Fruit fly (Drosophila melanogaster): ENCODE measurements around the gene Gale.
A peak's percentile ranks its signal among the peaks of the same experiment; 100 is the strongest.

Gale gene

DNA sequence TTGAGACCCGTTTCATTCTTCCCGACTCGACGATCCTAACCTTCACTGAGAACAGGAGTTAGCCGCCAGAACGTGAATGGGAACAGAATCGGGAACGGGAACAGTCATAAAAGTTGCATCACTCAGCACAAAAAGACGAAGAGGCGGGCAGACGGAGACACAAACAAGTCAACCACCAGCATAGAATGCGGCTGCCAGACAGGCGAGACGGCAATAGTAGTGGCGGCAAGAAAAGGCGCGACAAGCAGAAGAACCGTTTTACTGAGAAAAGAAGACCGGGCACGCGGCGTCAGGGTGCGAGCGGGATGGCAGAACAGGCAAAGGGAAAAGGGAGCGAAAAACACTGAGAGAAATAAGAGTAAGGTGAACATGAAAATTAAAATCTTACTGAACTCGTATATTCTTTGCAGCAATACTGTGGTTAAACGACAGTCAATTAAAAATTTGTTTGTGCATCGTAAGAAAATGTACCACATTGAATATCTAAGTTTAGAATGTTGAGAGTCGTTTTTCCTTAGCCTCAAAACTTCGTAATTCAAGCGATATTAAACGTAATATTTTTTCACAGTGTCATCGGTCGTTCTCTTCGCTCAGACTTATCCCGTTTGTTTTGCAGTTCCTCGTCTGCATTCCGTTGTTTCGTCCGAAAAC lies 7.9 kb upstream of the Gale start:
- TF ChIP-seq EcR (GFP tag; optimal IDR thresholded peaks at IDR 0.05), result peak; percentile 96
- TF ChIP-seq CG32121 (GFP tag; IDR thresholded peaks at IDR 0.05), result peak; percentile 80
- peak; percentile 91 for TF ChIP-seq CG17806 (tag; optimal IDR thresholded peaks at IDR 0.05)
- TF ChIP-seq CG34367 (tag; optimal IDR thresholded peaks at IDR 0.05), result peak; percentile 90
- TF ChIP-seq fd96Ca (GFP tag; IDR thresholded peaks at IDR 0.05), result peak; percentile 79
- peak; percentile 80 for TF ChIP-seq gl (tag; optimal IDR thresholded peaks at IDR 0.05)
- peak; percentile 91 for TF ChIP-seq CG15710 (tag; optimal IDR thresholded peaks at IDR 0.05)
- peak; percentile 90 for TF ChIP-seq Snoo (tag; optimal IDR thresholded peaks at IDR 0.05)
- TF ChIP-seq CG10348 (GFP tag; IDR thresholded peaks at IDR 0.05), result no peak
- TF ChIP-seq Pif1B (GFP tag; optimal IDR thresholded peaks at IDR 0.05), result peak; percentile 79
- peak; percentile 70 for TF ChIP-seq Ets98B (GFP tag; IDR thresholded peaks at IDR 0.05)
- TF ChIP-seq CG8159 (tag; optimal IDR thresholded peaks at IDR 0.05), result peak; percentile 93
- TF ChIP-seq CG9948 (tag; optimal IDR thresholded peaks at IDR 0.05), result peak; percentile 91
- TF ChIP-seq CG4496 (GFP tag; IDR thresholded peaks at IDR 0.05), result peak; percentile 87
- TF ChIP-seq CG14655 (GFP tag; optimal IDR thresholded peaks at IDR 0.05), result peak; percentile 95
- TF ChIP-seq CG8301 (tag; optimal IDR thresholded peaks at IDR 0.05), result peak; percentile 94
- peak; percentile 79 for TF ChIP-seq CG12605 (GFP tag; IDR thresholded peaks at IDR 0.05)
- peak; percentile 88 for TF ChIP-seq CG13204 (GFP tag; optimal IDR thresholded peaks at IDR 0.05)
- peak; percentile 78 for TF ChIP-seq D1 (tag; optimal IDR thresholded peaks at IDR 0.05)
- TF ChIP-seq Pif1A (GFP tag; optimal IDR thresholded peaks at IDR 0.05), result peak; percentile 91
- peak; percentile 56 for TF ChIP-seq rn (GFP tag; IDR thresholded peaks at IDR 0.05)

DNA sequence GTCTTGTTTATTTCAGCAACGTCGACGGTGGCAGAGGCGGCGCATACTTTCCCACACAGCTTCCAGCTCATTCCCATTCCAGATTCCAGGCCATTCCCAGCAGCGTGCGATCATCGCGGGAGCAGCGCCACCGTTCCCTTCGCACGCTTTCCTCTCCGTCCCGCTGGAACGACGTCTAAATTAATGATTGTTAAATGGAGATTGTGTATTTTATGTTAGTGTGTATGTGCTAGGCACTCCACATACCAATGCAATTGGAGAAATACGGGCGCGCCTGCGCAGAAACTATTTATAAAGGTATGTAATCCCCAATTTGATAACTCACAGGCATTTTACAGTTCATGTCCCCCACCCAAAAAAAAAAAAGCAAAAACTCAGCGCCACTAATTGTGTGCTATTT lies 6.9 kb upstream of the Gale start:
- no peak for TF ChIP-seq Pif1B (GFP tag; optimal IDR thresholded peaks at IDR 0.05)
- TF ChIP-seq CG8159 (tag; optimal IDR thresholded peaks at IDR 0.05), result no peak
- no peak for TF ChIP-seq CG32121 (GFP tag; IDR thresholded peaks at IDR 0.05)
- TF ChIP-seq rn (GFP tag; IDR thresholded peaks at IDR 0.05), result no peak
- TF ChIP-seq Pif1A (GFP tag; optimal IDR thresholded peaks at IDR 0.05), result no peak
- no peak for TF ChIP-seq gl (tag; optimal IDR thresholded peaks at IDR 0.05)
- TF ChIP-seq CG10348 (GFP tag; IDR thresholded peaks at IDR 0.05), result no peak
- no peak for TF ChIP-seq CG34367 (tag; optimal IDR thresholded peaks at IDR 0.05)
- no peak for TF ChIP-seq CG17806 (tag; optimal IDR thresholded peaks at IDR 0.05)
- no peak for TF ChIP-seq EcR (GFP tag; optimal IDR thresholded peaks at IDR 0.05)
- no peak for TF ChIP-seq CG15710 (tag; optimal IDR thresholded peaks at IDR 0.05)
- TF ChIP-seq Snoo (tag; optimal IDR thresholded peaks at IDR 0.05), result no peak
- TF ChIP-seq fd96Ca (GFP tag; IDR thresholded peaks at IDR 0.05), result no peak
- TF ChIP-seq CG12605 (GFP tag; IDR thresholded peaks at IDR 0.05), result no peak
- TF ChIP-seq Ets98B (GFP tag; IDR thresholded peaks at IDR 0.05), result no peak
- TF ChIP-seq CG9948 (tag; optimal IDR thresholded peaks at IDR 0.05), result no peak

DNA sequence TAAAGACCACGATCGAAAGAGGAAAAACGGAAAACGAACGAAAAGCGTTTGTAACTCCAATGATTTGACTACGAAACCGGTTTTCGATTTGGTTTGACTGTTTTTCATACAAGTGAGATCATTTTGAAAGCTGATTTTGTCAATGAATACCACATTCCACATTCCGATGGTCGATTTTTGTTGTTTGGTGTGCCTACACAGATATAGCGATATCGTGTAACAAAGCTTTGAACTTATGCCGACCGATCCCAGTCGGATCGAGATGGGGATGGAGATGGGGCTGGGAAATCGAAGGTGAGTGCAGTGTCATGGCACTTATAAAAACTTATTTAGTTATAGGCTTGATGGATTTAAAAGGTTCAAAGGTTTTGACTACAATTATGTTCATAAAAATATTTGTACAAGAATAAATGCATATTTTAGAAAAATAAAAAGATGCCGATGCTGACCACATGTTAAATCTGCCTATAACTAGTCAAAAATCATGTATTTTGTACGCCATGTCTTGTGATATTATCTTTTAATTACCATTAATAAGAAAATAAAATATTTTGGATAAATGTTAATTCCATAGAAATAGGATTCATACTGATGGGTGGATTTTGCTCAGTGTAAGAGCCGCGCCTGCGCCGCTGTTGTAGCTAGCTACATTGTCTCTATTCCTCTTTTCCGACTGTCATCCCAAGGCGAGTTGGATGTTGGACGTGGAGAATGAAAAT lies 6.0 kb upstream of the Gale start:
- TF ChIP-seq CG15710 (tag; optimal IDR thresholded peaks at IDR 0.05), result peak; percentile 39
- TF ChIP-seq Pif1A (GFP tag; optimal IDR thresholded peaks at IDR 0.05), result peak; percentile 0
- TF ChIP-seq CG4496 (GFP tag; IDR thresholded peaks at IDR 0.05), result no peak
- TF ChIP-seq CG17806 (tag; optimal IDR thresholded peaks at IDR 0.05), result peak; percentile 63
- TF ChIP-seq Pif1B (GFP tag; optimal IDR thresholded peaks at IDR 0.05), result peak; percentile 16
- TF ChIP-seq D1 (tag; optimal IDR thresholded peaks at IDR 0.05), result no peak
- no peak for TF ChIP-seq CG12605 (GFP tag; IDR thresholded peaks at IDR 0.05)
- peak; percentile 51 for TF ChIP-seq CG8301 (tag; optimal IDR thresholded peaks at IDR 0.05)
- TF ChIP-seq CG9948 (tag; optimal IDR thresholded peaks at IDR 0.05), result peak; percentile 52
- no peak for TF ChIP-seq Snoo (tag; optimal IDR thresholded peaks at IDR 0.05)
- peak; percentile 23 for TF ChIP-seq CG34367 (tag; optimal IDR thresholded peaks at IDR 0.05)
- peak; percentile 65 for TF ChIP-seq CG8159 (tag; optimal IDR thresholded peaks at IDR 0.05)
- no peak for TF ChIP-seq EcR (GFP tag; optimal IDR thresholded peaks at IDR 0.05)
- TF ChIP-seq CG32121 (GFP tag; IDR thresholded peaks at IDR 0.05), result no peak
- TF ChIP-seq CG14655 (GFP tag; optimal IDR thresholded peaks at IDR 0.05), result peak; percentile 58
- TF ChIP-seq CG13204 (GFP tag; optimal IDR thresholded peaks at IDR 0.05), result no peak
- TF ChIP-seq rn (GFP tag; IDR thresholded peaks at IDR 0.05), result no peak
- TF ChIP-seq gl (tag; optimal IDR thresholded peaks at IDR 0.05), result no peak
- TF ChIP-seq CG10348 (GFP tag; IDR thresholded peaks at IDR 0.05), result no peak
- TF ChIP-seq Ets98B (GFP tag; IDR thresholded peaks at IDR 0.05), result no peak
- no peak for TF ChIP-seq fd96Ca (GFP tag; IDR thresholded peaks at IDR 0.05)

DNA sequence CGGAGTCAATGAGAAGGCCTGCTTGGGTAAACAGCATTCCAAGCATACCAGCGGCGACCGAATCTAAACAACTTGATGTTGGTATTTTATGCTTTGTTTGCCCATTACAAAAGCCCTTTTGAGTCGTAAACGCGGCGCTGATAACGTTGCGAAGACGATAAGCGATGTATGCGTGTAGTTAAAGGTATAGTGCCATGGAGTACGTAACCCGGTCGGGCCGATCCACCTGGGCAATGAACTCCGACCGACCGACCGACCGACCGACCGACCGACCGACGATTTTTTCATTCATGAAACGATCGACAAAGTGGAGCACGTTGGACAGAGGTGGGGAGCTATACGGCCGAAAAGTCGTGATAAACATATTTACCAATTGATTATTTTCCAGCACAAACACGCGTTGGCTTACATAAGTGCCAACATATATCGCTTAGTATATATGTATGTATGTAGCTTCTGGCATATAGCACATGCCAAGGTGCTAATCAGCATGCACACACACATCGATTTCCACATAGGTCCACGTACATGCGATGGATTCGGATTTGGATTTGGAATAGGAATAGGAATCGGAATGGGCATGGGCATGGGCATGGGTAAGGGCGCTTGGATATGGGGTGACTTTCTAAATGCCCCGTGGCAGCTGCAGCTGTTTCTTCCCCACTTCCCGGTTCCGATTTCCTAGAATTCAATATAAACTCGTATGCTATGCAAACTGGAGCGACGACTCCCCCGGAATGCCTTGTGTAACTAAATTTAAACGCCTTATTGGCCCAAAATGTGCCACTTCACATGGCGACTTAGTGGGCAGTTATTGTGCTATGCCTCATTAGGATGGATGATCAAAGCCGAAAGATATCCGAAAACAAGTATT lies 5.3 kb upstream of the Gale start:
- TF ChIP-seq rn (GFP tag; IDR thresholded peaks at IDR 0.05), result no peak
- no peak for TF ChIP-seq Snoo (tag; optimal IDR thresholded peaks at IDR 0.05)
- TF ChIP-seq CG9948 (tag; optimal IDR thresholded peaks at IDR 0.05), result no peak
- TF ChIP-seq EcR (GFP tag; optimal IDR thresholded peaks at IDR 0.05), result peak; percentile 67

DNA sequence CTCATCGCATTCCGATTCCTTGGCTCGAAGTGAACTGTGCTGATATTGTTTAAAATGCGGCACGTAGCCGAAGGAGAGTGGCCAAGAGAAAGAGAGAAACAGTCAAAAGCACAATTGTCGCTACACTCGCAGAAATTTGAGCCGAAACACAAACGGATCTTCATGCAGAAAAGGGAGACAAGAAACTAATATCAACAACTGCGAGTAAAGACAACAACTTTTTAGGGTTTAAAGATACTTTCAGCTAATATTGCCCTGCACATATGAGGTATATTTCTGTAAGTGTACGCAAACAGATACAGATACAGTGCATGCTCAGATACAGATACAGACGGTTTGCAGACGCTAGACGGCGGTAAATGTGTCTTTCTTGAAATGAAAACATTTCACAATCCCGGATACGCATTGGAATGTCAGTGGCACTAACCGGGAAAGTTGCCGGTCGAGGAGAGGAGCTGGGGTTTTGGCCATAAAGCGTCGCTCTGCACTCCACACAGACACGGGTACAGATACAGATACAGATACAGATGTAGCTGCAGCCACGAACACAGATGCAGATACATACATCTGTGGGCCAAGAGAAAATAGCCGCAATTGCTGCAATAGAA lies 4.1 kb upstream of the Gale start:
- TF ChIP-seq CG8301 (tag; optimal IDR thresholded peaks at IDR 0.05) (peak; percentile 94), CG4496 (GFP tag; IDR thresholded peaks at IDR 0.05) (peak; percentile 96), gl (tag; optimal IDR thresholded peaks at IDR 0.05) (peak; percentile 50), CG13204 (GFP tag; optimal IDR thresholded peaks at IDR 0.05) (peak; percentile 53), EcR (GFP tag; optimal IDR thresholded peaks at IDR 0.05) (peak; percentile 10), CG12605 (GFP tag; IDR thresholded peaks at IDR 0.05) (peak; percentile 78), CG32121 (GFP tag; IDR thresholded peaks at IDR 0.05) (peak; percentile 90), Pif1B (GFP tag; optimal IDR thresholded peaks at IDR 0.05) (peak; percentile 91), CG15710 (tag; optimal IDR thresholded peaks at IDR 0.05) (peak; percentile 81), Snoo (tag; optimal IDR thresholded peaks at IDR 0.05) (peak; percentile 86), CG34367 (tag; optimal IDR thresholded peaks at IDR 0.05) (peak; percentile 84), CG10348 (GFP tag; IDR thresholded peaks at IDR 0.05) (peak; percentile 51; the same call in 1 of the 2 replicates), D1 (tag; optimal IDR thresholded peaks at IDR 0.05) (peak; percentile 18), rn (GFP tag; IDR thresholded peaks at IDR 0.05) (peak; percentile 86), CG17806 (tag; optimal IDR thresholded peaks at IDR 0.05) (peak; percentile 88), CG9948 (tag; optimal IDR thresholded peaks at IDR 0.05) (peak; percentile 87), CG8159 (tag; optimal IDR thresholded peaks at IDR 0.05) (peak; percentile 82), fd96Ca (GFP tag; IDR thresholded peaks at IDR 0.05) (peak; percentile 96), CG14655 (GFP tag; optimal IDR thresholded peaks at IDR 0.05) (peak; percentile 94), Pif1A (GFP tag; optimal IDR thresholded peaks at IDR 0.05) (peak; percentile 92), Ets98B (GFP tag; IDR thresholded peaks at IDR 0.05) (peak; percentile 96)
